Worm (Caenorhabditis elegans): Measurements from ENCODE around the gene K10H10.13.

DNA sequence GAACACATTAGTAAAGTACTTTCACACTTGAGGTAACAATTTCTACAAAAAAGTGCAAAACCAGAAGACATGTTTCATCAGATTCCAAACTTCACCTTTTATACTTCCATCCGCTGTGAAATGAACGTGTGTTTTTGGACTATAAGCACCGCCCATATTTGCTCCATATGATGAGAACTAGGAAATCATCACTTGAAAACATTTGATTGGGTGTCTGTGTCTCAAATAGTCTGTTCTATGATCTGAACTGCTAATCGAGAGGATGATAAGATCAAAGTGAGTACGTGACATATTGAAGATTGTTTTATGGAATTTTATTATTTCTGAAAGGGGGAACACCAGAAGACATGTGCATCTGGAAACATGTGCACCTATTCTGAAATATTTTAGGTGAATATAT is 15.7 kb downstream of the K10H10.13 start:
- no peak for TF ChIP-seq ama-1 (optimal IDR thresholded peaks at IDR 0.05)
- TF ChIP-seq ceh-14 (tag; optimal IDR thresholded peaks at IDR 0.05) = no peak
- no peak for TF ChIP-seq pha-4 (tag; optimal IDR thresholded peaks at IDR 0.05)
- no peak for TF ChIP-seq sox-2 (GFP tag; IDR thresholded peaks at IDR 0.05)
- no peak for TF ChIP-seq pag-3 (tag; optimal IDR thresholded peaks at IDR 0.05; ENCODE audit: borderline replicate concordance)
- TF ChIP-seq ceh-34 (tag; optimal IDR thresholded peaks at IDR 0.05) = no peak
- TF ChIP-seq ref-2 (tag; optimal IDR thresholded peaks at IDR 0.05) = no peak
- TF ChIP-seq pros-1 (tag; optimal IDR thresholded peaks at IDR 0.05) = no peak
- TF ChIP-seq elt-2 (tag; optimal IDR thresholded peaks at IDR 0.05) = no peak
- no peak for TF ChIP-seq tbx-7 (tag; optimal IDR thresholded peaks at IDR 0.05)
- no peak for TF ChIP-seq pqm-1 (tag; optimal IDR thresholded peaks at IDR 0.05)
- TF ChIP-seq dve-1 (tag; optimal IDR thresholded peaks at IDR 0.05) = no peak
- no peak for TF ChIP-seq ets-4 (tag; optimal IDR thresholded peaks at IDR 0.05)
